Fruit fly (Drosophila melanogaster) S2 (cell line): ENCODE results near the gene CG12684.

ENCODE experiments used
- CG8478 ChIP-seq: fragments of >200 bp; optimal IDR thresholded peaks from 2 replicates; lab custom pipeline; 2018
- CTCF ChIP-seq, 2 experiments: fragments of >200 bp; optimal IDR thresholded peaks; 2 replicates each; lab custom pipeline; 2018

- no peak for TF ChIP-seq CTCF (optimal IDR thresholded peaks at IDR 0.05; lab: Kevin White, UChicago)
- TF ChIP-seq CG8478 (lab: Kevin White, UChicago), result no peak
These were observed 28.3 kb upstream of the CG12684 start for dm6 chrX:4599897-4600469.
